Worm (Caenorhabditis elegans) whole organism, L2 larva: Measurements from ENCODE around the gene T11F9.10.
"Not testable (repeated sequence)": the region's sequence is repeated elsewhere in the genome, so short reads cannot be mapped to it uniquely, and the experiment has no call there.

ENCODE experiments used
- C34F6.9 ChIP-seq: fragments of 150-350 bp; optimal IDR thresholded peaks from 2 replicates; lab custom pipeline; 2014; ENCODE audit warnings: missing biosample characterization, missing genetic modification characterization
- F13H6.1 ChIP-seq: sonication (generic microtip); optimal IDR thresholded peaks from 2 replicates; lab custom pipeline; 2016; ENCODE audit warnings: missing genetic modification characterization, missing compliant biosample characterization
- R02D3.7 ChIP-seq: fragments of 150-350 bp; optimal IDR thresholded peaks from 2 replicates; lab custom pipeline; 2014; ENCODE audit warnings: missing biosample characterization, missing genetic modification characterization
- Y55F3AM.14 ChIP-seq: fragments of 200-800 bp; sonication (Bioruptor generic); optimal IDR thresholded peaks from 2 replicates; lab custom pipeline; 2018; ENCODE audit warnings: mild to moderate bottlenecking, missing genetic modification characterization, missing compliant biosample characterization
- ZK546.5 ChIP-seq: sonication (generic microtip); optimal IDR thresholded peaks from 2 replicates; lab custom pipeline; 2017; ENCODE audit warnings: missing biosample characterization, missing genetic modification characterization
- alr-1 ChIP-seq: fragments of 150-350 bp; optimal IDR thresholded peaks from 2 replicates; lab custom pipeline; 2014; ENCODE audit warnings: missing biosample characterization, missing genetic modification characterization
- blmp-1 ChIP-seq: sonication (generic microtip); optimal IDR thresholded peaks from 2 replicates; lab custom pipeline; 2017; ENCODE audit warnings: missing genetic modification characterization, mild to moderate bottlenecking, missing compliant biosample characterization, antibody characterized with exemption, moderate library complexity; ENCODE audit not compliant: insufficient read depth
- crh-2 ChIP-seq: sonication (generic microtip); optimal IDR thresholded peaks from 2 replicates; lab custom pipeline; 2017; ENCODE audit warnings: missing biosample characterization, missing genetic modification characterization
- dmd-4 ChIP-seq: sonication (generic microtip); optimal IDR thresholded peaks from 2 replicates; lab custom pipeline; 2017; ENCODE audit warnings: missing biosample characterization, missing genetic modification characterization
- egl-27 ChIP-seq: sonication (generic microtip); optimal IDR thresholded peaks from 3 replicates; lab custom pipeline; 2017; ENCODE audit warnings: missing biosample characterization, missing genetic modification reagents, missing genetic modification characterization
- fos-1 ChIP-seq: fragments of 150-350 bp; optimal IDR thresholded peaks from 2 replicates; lab custom pipeline; 2014; ENCODE audit warnings: missing biosample characterization, missing genetic modification characterization
- gmeb-1 ChIP-seq: fragments of 150-350 bp; optimal IDR thresholded peaks from 2 replicates; lab custom pipeline; 2014; ENCODE audit warnings: missing biosample characterization, missing genetic modification characterization
- lin-11 ChIP-seq: fragments of 150-350 bp; sonication (generic microtip); optimal IDR thresholded peaks from 2 replicates; lab custom pipeline; 2014; ENCODE audit warnings: missing biosample characterization, missing genetic modification characterization, inconsistent platforms, mixed read lengths
- lin-13 ChIP-seq: fragments of 150-350 bp; optimal IDR thresholded peaks from 2 replicates; lab custom pipeline; 2014; ENCODE audit warnings: missing biosample characterization, missing genetic modification reagents, missing genetic modification characterization
- lsy-2 ChIP-seq, 2 experiments: fragments of 150-350 bp in 1 of 2; sonication (generic microtip) in 1 of 2; optimal IDR thresholded peaks; 2 replicates each; lab custom pipeline; 2014 to 2017; ENCODE audit warnings: missing biosample characterization in 2 of 2, missing genetic modification characterization in 2 of 2
- mdl-1 ChIP-seq, 2 experiments: fragments of 150-350 bp in 1 of 2; sonication (generic microtip) in 1 of 2; optimal IDR thresholded peaks; 2 replicates each; lab custom pipeline; 2017; ENCODE audit warnings: missing biosample characterization in 2 of 2, missing genetic modification characterization in 2 of 2
- nhr-10 ChIP-seq: sonication (generic microtip); optimal IDR thresholded peaks from 2 replicates; lab custom pipeline; 2017; ENCODE audit warnings: missing biosample characterization, missing genetic modification characterization
- nhr-11 ChIP-seq: fragments of 150-350 bp; optimal IDR thresholded peaks from 2 replicates; lab custom pipeline; 2014; ENCODE audit warnings: missing biosample characterization, missing genetic modification characterization
- nhr-12 ChIP-seq: fragments of 150-350 bp; optimal IDR thresholded peaks from 2 replicates; lab custom pipeline; 2014; ENCODE audit warnings: missing biosample characterization, missing genetic modification characterization
- nhr-129 ChIP-seq: fragments of 150-350 bp; optimal IDR thresholded peaks from 2 replicates; lab custom pipeline; 2014; ENCODE audit warnings: missing biosample characterization, missing genetic modification characterization
- nhr-21 ChIP-seq: fragments of 150-350 bp; optimal IDR thresholded peaks from 2 replicates; lab custom pipeline; 2014; ENCODE audit warnings: missing biosample characterization, missing genetic modification characterization
- nhr-237 ChIP-seq: fragments of 150-350 bp; optimal IDR thresholded peaks from 2 replicates; lab custom pipeline; 2014; ENCODE audit warnings: missing biosample characterization, missing genetic modification characterization
- nhr-25 ChIP-seq: fragments of 150-350 bp; sonication (generic microtip); optimal IDR thresholded peaks from 3 replicates; lab custom pipeline; 2014; ENCODE audit warnings: missing biosample characterization, missing genetic modification characterization
- nhr-6 ChIP-seq: fragments of 150-350 bp; optimal IDR thresholded peaks from 2 replicates; lab custom pipeline; 2014; ENCODE audit warnings: missing biosample characterization, missing genetic modification characterization
- nhr-77 ChIP-seq: fragments of 150-350 bp; optimal IDR thresholded peaks from 2 replicates; lab custom pipeline; 2014; ENCODE audit warnings: missing biosample characterization, missing genetic modification characterization
- peb-1 ChIP-seq: fragments of 150-350 bp; optimal IDR thresholded peaks from 2 replicates; lab custom pipeline; 2014; ENCODE audit warnings: missing biosample characterization, missing genetic modification characterization
- sem-4 ChIP-seq: fragments of 150-350 bp; optimal IDR thresholded peaks from 2 replicates; lab custom pipeline; 2014; ENCODE audit warnings: missing biosample characterization, missing genetic modification reagents, missing genetic modification characterization
- sma-3 ChIP-seq: sonication (generic microtip); optimal IDR thresholded peaks from 2 replicates; lab custom pipeline; 2016; ENCODE audit warnings: missing genetic modification reagents, missing genetic modification characterization, missing compliant biosample characterization
- sma-9 ChIP-seq, 2 experiments: fragments of 150-350 bp in 1 of 2; sonication (generic microtip) in 1 of 2; optimal IDR thresholded peaks; 2 replicates each; lab custom pipeline; 2014 to 2016; ENCODE audit warnings: missing genetic modification characterization in 2 of 2, mild to moderate bottlenecking in 1 of 2, missing biosample characterization in 1 of 2, missing compliant biosample characterization in 1 of 2, missing genetic modification reagents in 1 of 2, moderate library complexity in 1 of 2
- unc-39 ChIP-seq: fragments of 150-350 bp; optimal IDR thresholded peaks from 2 replicates; lab custom pipeline; 2014; ENCODE audit warnings: missing biosample characterization, missing genetic modification characterization
- unc-55 ChIP-seq: fragments of 150-350 bp; sonication (generic microtip); optimal IDR thresholded peaks from 3 replicates; lab custom pipeline; 2014; ENCODE audit warnings: missing biosample characterization, missing genetic modification reagents, missing genetic modification characterization
- unc-62 ChIP-seq: fragments of 150-350 bp; optimal IDR thresholded peaks from 2 replicates; lab custom pipeline; 2014; ENCODE audit warnings: missing biosample characterization, missing genetic modification reagents, missing genetic modification characterization
- zag-1 ChIP-seq: fragments of 150-350 bp; optimal IDR thresholded peaks from 2 replicates; lab custom pipeline; 2014; ENCODE audit warnings: missing biosample characterization, missing genetic modification characterization
- ztf-11 ChIP-seq: sonication (generic microtip); optimal IDR thresholded peaks from 2 replicates; lab custom pipeline; 2017; ENCODE audit warnings: missing biosample characterization, missing genetic modification characterization
- ztf-4 ChIP-seq: fragments of 150-350 bp; optimal IDR thresholded peaks from 2 replicates; lab custom pipeline; 2014; ENCODE audit warnings: missing biosample characterization, missing genetic modification characterization

The T11F9.10 gene

ce11 chrV:11497475-11497874 lies 10.7 kb downstream of the T11F9.10 start:
- no peak for TF ChIP-seq nhr-11 (tag; lab: Kevin White, UChicago)
- TF ChIP-seq sma-3 (GFP tag; lab: Kevin White, UChicago) = no peak
- no peak for TF ChIP-seq F13H6.1 (tag; lab: Kevin White, UChicago)
- TF ChIP-seq unc-39 (tag; lab: Kevin White, UChicago) = no peak
- no peak for TF ChIP-seq nhr-77 (tag; lab: Kevin White, UChicago)
- no peak for TF ChIP-seq nhr-10 (tag; lab: Kevin White, UChicago)
- TF ChIP-seq ZK546.5 (tag; lab: Kevin White, UChicago) = no peak
- no peak for TF ChIP-seq Y55F3AM.14
- TF ChIP-seq blmp-1 (tag; lab: Kevin White, UChicago) = no peak
- TF ChIP-seq dmd-4 (tag; lab: Kevin White, UChicago) = no peak
- TF ChIP-seq peb-1 (tag; lab: Kevin White, UChicago) = no peak
- TF ChIP-seq alr-1 (tag; lab: Kevin White, UChicago) = no peak
- TF ChIP-seq egl-27 (tag; lab: Kevin White, UChicago) = no peak

ce11 chrV:11499786-11500185 lies 13.0 kb downstream of the T11F9.10 start:
- TF ChIP-seq egl-27 (tag; lab: Kevin White, UChicago) = no peak
- TF ChIP-seq mdl-1 (tag; optimal IDR thresholded peaks at IDR 0.05; lab: Kevin White, UChicago) = no peak
- no peak for TF ChIP-seq nhr-77 (tag; lab: Kevin White, UChicago)
- TF ChIP-seq ztf-4 = no peak
- TF ChIP-seq blmp-1 (tag; lab: Kevin White, UChicago) = peak; percentile 48
- TF ChIP-seq fos-1 (tag; lab: Kevin White, UChicago) = peak; percentile 0
- TF ChIP-seq sma-9 (GFP tag; optimal IDR thresholded peaks at IDR 0.05; lab: Kevin White, UChicago) = peak; percentile 14
- TF ChIP-seq sma-9 (tag; optimal IDR thresholded peaks at IDR 0.05; lab: Kevin White, UChicago) = no peak
- peak; percentile 30 for TF ChIP-seq sma-3 (GFP tag; lab: Kevin White, UChicago)
- TF ChIP-seq nhr-6 (tag; lab: Kevin White, UChicago) = no peak
- TF ChIP-seq C34F6.9 = no peak

- TF ChIP-seq gmeb-1 (tag; lab: Kevin White, UChicago) = no peak
- TF ChIP-seq peb-1 (tag; lab: Kevin White, UChicago) = no peak
- TF ChIP-seq unc-62 (GFP tag; lab: Kevin White, UChicago) = no peak
- TF ChIP-seq nhr-237 = no peak
- no peak for TF ChIP-seq sma-3 (GFP tag; lab: Kevin White, UChicago)
- no peak for TF ChIP-seq R02D3.7 (tag; lab: Kevin White, UChicago)
- TF ChIP-seq ZK546.5 (tag; lab: Kevin White, UChicago) = no peak
- TF ChIP-seq nhr-12 (tag; lab: Kevin White, UChicago) = no peak
Observed at ce11 chrV:11500980-11501379, 14.2 kb downstream of the T11F9.10 start.

ce11 chrV:11503081-11503751 lies 16.4 kb downstream of the T11F9.10 start, which contains the start of gene C55A6.12:
C55A6.12 (minus strand) TSS chrV:11503131.
- TF ChIP-seq gmeb-1 (tag; lab: Kevin White, UChicago) = peak; percentile 10
- TF ChIP-seq ztf-4 = no peak
- no peak for TF ChIP-seq nhr-25 (tag; lab: Kevin White, UChicago)
- TF ChIP-seq ztf-11 (tag; lab: Kevin White, UChicago) = no peak
- no peak for TF ChIP-seq unc-39 (tag; lab: Kevin White, UChicago)

ce11 chrV:11504853-11505397 lies 18.1 kb downstream of the T11F9.10 start, which contains the start of the genes C55A6.1 and C55A6.10:
C55A6.1 (minus strand) TSS chrV:11504968.
C55A6.10 (plus strand) TSS chrV:11505347.
- TF ChIP-seq zag-1 (tag; lab: Kevin White, UChicago) (peak; percentile 2), gmeb-1 (tag; lab: Kevin White, UChicago) (peak; percentile 59), fos-1 (tag; lab: Kevin White, UChicago) (peak; percentile 25), nhr-25 (tag; lab: Kevin White, UChicago) (peak; percentile 74), unc-55 (peak; percentile 66), lin-13 (GFP tag; lab: Kevin White, UChicago) (peak; percentile 69), sem-4 (peak; percentile 46), lin-11 (tag; lab: Kevin White, UChicago) (peak; percentile 70), lsy-2 (tag; optimal IDR thresholded peaks at IDR 0.05; lab: Kevin White, UChicago) (peak; percentile 34 to 73), sma-3 (GFP tag; lab: Kevin White, UChicago) (peak; percentile 83), nhr-129 (tag; lab: Kevin White, UChicago) (peak; percentile 54), C34F6.9 (peak; percentile 63), blmp-1 (tag; lab: Kevin White, UChicago) (peak; percentile 10), crh-2 (tag; lab: Kevin White, UChicago) (peak; percentile 73), nhr-21 (tag; lab: Kevin White, UChicago) (peak; percentile 40), F13H6.1 (tag; lab: Kevin White, UChicago) (peak; percentile 85), mdl-1 (tag; optimal IDR thresholded peaks at IDR 0.05; lab: Kevin White, UChicago) (peak in 1 of 2 experiments; percentile 8), sma-9 (GFP tag; optimal IDR thresholded peaks at IDR 0.05; lab: Kevin White, UChicago) (peak; percentile 69), nhr-6 (tag; lab: Kevin White, UChicago) (peak; percentile 18)
- not testable (repeated sequence) for TF ChIP-seq sma-9 (tag; optimal IDR thresholded peaks at IDR 0.05; lab: Kevin White, UChicago)
